Fruit fly (Drosophila melanogaster) whole organism: ENCODE data around the gene Hk.

Experiments
- CG8478 ChIP-seq: fragments of >200 bp; optimal IDR thresholded peaks from 2 replicates; lab custom pipeline; 2018; ENCODE audit warnings: inconsistent platforms
- Dll ChIP-seq: fragments of >200 bp; optimal IDR thresholded peaks from 2 replicates; lab custom pipeline; 2017

dm6 chrX:10242883-10243282 is 20.4 kb downstream of the Hk start:
- no peak for TF ChIP-seq CG8478
- TF ChIP-seq Dll: no peak
